Fruit fly (Drosophila melanogaster) whole organism, embryonic: ENCODE measurements around the gene CG32544.
A peak's percentile ranks its signal among the peaks of the same experiment; 100 is the strongest.

Experiments used
- Ada2b ChIP-seq: fragments of 200-800 bp; sonication (Bioruptor generic); IDR thresholded peaks from 2 replicates; pipeline ENCODE4 v1.3.6; 2022; ENCODE audit warnings: missing biosample characterization, missing genetic modification characterization
- Atf3 ChIP-seq: fragments of 200-800 bp; sonication (Bioruptor generic); optimal IDR thresholded peaks from 3 replicates; lab custom pipeline; 2016; ENCODE audit warnings: missing biosample characterization, missing genetic modification characterization
- Bteb2 ChIP-seq: fragments of 200-800 bp; sonication (Bioruptor generic); optimal IDR thresholded peaks from 2 replicates; lab custom pipeline; 2016; ENCODE audit warnings: missing biosample characterization, missing genetic modification characterization
- CG10209 ChIP-seq: fragments of 200-800 bp; sonication (Bioruptor generic); optimal IDR thresholded peaks from 3 replicates; lab custom pipeline; 2017; ENCODE audit warnings: missing biosample characterization, mild to moderate bottlenecking, missing genetic modification characterization, missing genetic modification reagents
- CG10431 ChIP-seq: fragments of 200-800 bp; sonication (Bioruptor generic); optimal IDR thresholded peaks from 3 replicates; lab custom pipeline; 2018; ENCODE audit warnings: missing biosample characterization, mild to moderate bottlenecking, missing genetic modification characterization
- CG11085 ChIP-seq: fragments of 200-800 bp; sonication (Bioruptor generic); IDR thresholded peaks from 2 replicates; pipeline ENCODE4 v1.3.6; 2022; ENCODE audit warnings: missing biosample characterization, missing genetic modification characterization
- CG15601 ChIP-seq: fragments of 200-800 bp; sonication (Bioruptor generic); optimal IDR thresholded peaks from 3 replicates; lab custom pipeline; 2019; ENCODE audit warnings: missing biosample characterization, mild to moderate bottlenecking, missing genetic modification characterization, moderate library complexity
- CG1603 ChIP-seq: fragments of 200-800 bp; sonication (Bioruptor generic); optimal IDR thresholded peaks from 2 replicates; lab custom pipeline; 2019; ENCODE audit warnings: missing biosample characterization, mild to moderate bottlenecking, missing genetic modification characterization, moderate library complexity
- CG16779 ChIP-seq: fragments of 200-800 bp; sonication (Bioruptor generic); IDR thresholded peaks from 2 replicates; pipeline ENCODE4 v1.3.6; 2022; ENCODE audit warnings: missing biosample characterization, missing genetic modification characterization
- CG17385 ChIP-seq: fragments of 200-800 bp; sonication (Bioruptor generic); optimal IDR thresholded peaks from 3 replicates; lab custom pipeline; 2018; ENCODE audit warnings: missing biosample characterization, mild to moderate bottlenecking, missing genetic modification characterization
- CG3281 ChIP-seq: fragments of 200-800 bp; sonication (Bioruptor generic); optimal IDR thresholded peaks from 3 replicates; lab custom pipeline; 2017; ENCODE audit warnings: missing biosample characterization, mild to moderate bottlenecking, missing genetic modification characterization
- CG34224 ChIP-seq: fragments of 200-800 bp; sonication (Bioruptor generic); IDR thresholded peaks from 3 replicates; pipeline ENCODE4 v1.3.6; 2022; ENCODE audit warnings: missing biosample characterization, missing genetic modification characterization; ENCODE audit not compliant: partially characterized antibody
- CG4404 ChIP-seq: fragments of 200-800 bp; sonication (Bioruptor generic); IDR thresholded peaks from 2 replicates; pipeline ENCODE4 v1.3.6; 2022; ENCODE audit warnings: missing biosample characterization, missing genetic modification characterization
- CG4820 ChIP-seq: fragments of 200-800 bp; sonication (Bioruptor generic); optimal IDR thresholded peaks from 3 replicates; lab custom pipeline; 2016; ENCODE audit warnings: missing biosample characterization, missing genetic modification characterization
- CG6175 ChIP-seq: fragments of 200-800 bp; sonication (Bioruptor generic); IDR thresholded peaks from 3 replicates; pipeline ENCODE4 v1.3.6; 2022; ENCODE audit warnings: missing biosample characterization, missing genetic modification characterization
- CG9797 ChIP-seq: fragments of 200-800 bp; sonication (Bioruptor generic); optimal IDR thresholded peaks from 3 replicates; lab custom pipeline; 2018; ENCODE audit warnings: missing biosample characterization, mild to moderate bottlenecking, missing genetic modification characterization
- Dek ChIP-seq: fragments of 200-800 bp; sonication (Bioruptor generic); optimal IDR thresholded peaks from 3 replicates; lab custom pipeline; 2019; ENCODE audit warnings: missing biosample characterization, mild to moderate bottlenecking, missing genetic modification characterization, moderate library complexity
- Fer3 ChIP-seq: fragments of 200-800 bp; sonication (Bioruptor generic); optimal IDR thresholded peaks from 2 replicates; lab custom pipeline; 2018; ENCODE audit warnings: missing biosample characterization, mild to moderate bottlenecking, missing genetic modification characterization, moderate library complexity
- Gsc ChIP-seq: fragments of 200-800 bp; sonication (Bioruptor generic); IDR thresholded peaks from 2 replicates; pipeline ENCODE4 v1.3.6; 2022; ENCODE audit warnings: missing biosample characterization, missing genetic modification characterization
- H15 ChIP-seq: fragments of 200-800 bp; sonication (Bioruptor generic); IDR thresholded peaks from 3 replicates; pipeline ENCODE4 v1.3.6; 2022; ENCODE audit warnings: missing biosample characterization, missing genetic modification characterization
- MESR4 ChIP-seq: fragments of 200-800 bp; sonication (Bioruptor generic); optimal IDR thresholded peaks from 2 replicates; lab custom pipeline; 2018; ENCODE audit warnings: missing biosample characterization, mild to moderate bottlenecking, missing genetic modification characterization, moderate library complexity
- Mes4 ChIP-seq: fragments of 200-800 bp; sonication (Bioruptor generic); optimal IDR thresholded peaks from 2 replicates; lab custom pipeline; 2016; ENCODE audit warnings: missing biosample characterization, missing genetic modification characterization
- NC2β ChIP-seq: fragments of 200-800 bp; sonication (Bioruptor generic); optimal IDR thresholded peaks from 2 replicates; lab custom pipeline; 2016; ENCODE audit warnings: missing biosample characterization, missing genetic modification characterization
- Neu2 ChIP-seq: fragments of 200-800 bp; sonication (Bioruptor generic); optimal IDR thresholded peaks from 3 replicates; lab custom pipeline; 2016; ENCODE audit warnings: missing biosample characterization, missing genetic modification characterization, borderline replicate concordance
- Sin3A ChIP-seq: fragments of >200 bp; optimal IDR thresholded peaks from 2 replicates; lab custom pipeline; 2018
- Spps ChIP-seq: fragments of 200-800 bp; sonication (Bioruptor generic); optimal IDR thresholded peaks from 2 replicates; lab custom pipeline; 2018; ENCODE audit warnings: missing biosample characterization, mild to moderate bottlenecking, missing genetic modification characterization
- al ChIP-seq: fragments of 200-800 bp; sonication (Bioruptor generic); IDR thresholded peaks from 2 replicates; pipeline ENCODE4 v1.3.6; 2022; ENCODE audit warnings: missing biosample characterization, missing genetic modification characterization
- ase ChIP-seq: fragments of 200-800 bp; sonication (Bioruptor generic); IDR thresholded peaks from 3 replicates; pipeline ENCODE4 v1.3.6; 2022; ENCODE audit warnings: missing biosample characterization, missing genetic modification characterization
- bsh ChIP-seq, 2 experiments: fragments of 200-800 bp; sonication (Bioruptor generic); optimal IDR thresholded peaks; 2 replicates each; lab custom pipeline; 2017 to 2018; ENCODE audit warnings: mild to moderate bottlenecking in 2 of 2, missing biosample characterization in 2 of 2, missing genetic modification characterization in 2 of 2, moderate library complexity in 1 of 2
- cato ChIP-seq: fragments of 200-800 bp; sonication (Bioruptor generic); optimal IDR thresholded peaks from 2 replicates; lab custom pipeline; 2016; ENCODE audit warnings: missing biosample characterization, missing genetic modification characterization, borderline replicate concordance
- chm ChIP-seq: fragments of 200-800 bp; sonication (Bioruptor generic); IDR thresholded peaks from 2 replicates; pipeline ENCODE4 v1.3.6; 2022; ENCODE audit warnings: missing biosample characterization, missing genetic modification characterization
- ci ChIP-seq: fragments of 200-800 bp; sonication (Bioruptor generic); IDR thresholded peaks from 3 replicates; pipeline ENCODE4 v1.3.6; 2022; ENCODE audit warnings: missing biosample characterization, missing genetic modification characterization
- dan ChIP-seq: fragments of 200-800 bp; sonication (Bioruptor generic); IDR thresholded peaks from 2 replicates; pipeline ENCODE4 v1.3.6; 2022; ENCODE audit warnings: missing biosample characterization, missing genetic modification characterization
- dm ChIP-seq: fragments of 200-800 bp; sonication (Bioruptor generic); optimal IDR thresholded peaks from 3 replicates; lab custom pipeline; 2016; ENCODE audit warnings: missing biosample characterization, missing genetic modification characterization
- grn ChIP-seq: fragments of 200-800 bp; sonication (Bioruptor generic); optimal IDR thresholded peaks from 3 replicates; lab custom pipeline; 2017; ENCODE audit warnings: missing biosample characterization, missing genetic modification characterization
- gsb ChIP-seq: fragments of 200-800 bp; sonication (Bioruptor generic); IDR thresholded peaks from 2 replicates; pipeline ENCODE4 v1.3.6; 2022; ENCODE audit warnings: missing biosample characterization, missing genetic modification characterization
- h ChIP-seq: fragments of >200 bp; optimal IDR thresholded peaks from 2 replicates; lab custom pipeline; 2017
- hbn ChIP-seq: fragments of 200-800 bp; sonication (Bioruptor generic); IDR thresholded peaks from 2 replicates; pipeline ENCODE4 v1.3.6; 2022; ENCODE audit warnings: missing biosample characterization, missing genetic modification characterization; ENCODE audit not compliant: partially characterized antibody
- jigr1 ChIP-seq: fragments of 200-800 bp; sonication (Bioruptor generic); IDR thresholded peaks from 3 replicates; pipeline ENCODE4 v1.3.6; 2022; ENCODE audit warnings: missing biosample characterization, missing genetic modification characterization
- kah ChIP-seq: fragments of 200-800 bp; sonication (Bioruptor generic); optimal IDR thresholded peaks from 2 replicates; lab custom pipeline; 2018; ENCODE audit warnings: missing biosample characterization, mild to moderate bottlenecking, missing genetic modification characterization
- oc ChIP-seq: fragments of 200-800 bp; sonication (Bioruptor generic); optimal IDR thresholded peaks from 2 replicates; lab custom pipeline; 2018; ENCODE audit warnings: missing biosample characterization, mild to moderate bottlenecking, missing genetic modification characterization, moderate library complexity
- odd ChIP-seq: fragments of 200-800 bp; sonication (Bioruptor generic); optimal IDR thresholded peaks from 2 replicates; lab custom pipeline; 2017; ENCODE audit warnings: missing biosample characterization, mild to moderate bottlenecking, missing genetic modification characterization
- pzg ChIP-seq: fragments of 200-800 bp; sonication (Bioruptor generic); optimal IDR thresholded peaks from 3 replicates; lab custom pipeline; 2018; ENCODE audit warnings: missing biosample characterization, mild to moderate bottlenecking, missing genetic modification characterization, moderate library complexity
- ranshi ChIP-seq: fragments of 200-800 bp; sonication (Bioruptor generic); IDR thresholded peaks from 2 replicates; pipeline ENCODE4 v1.3.6; 2022; ENCODE audit warnings: missing biosample characterization, missing genetic modification characterization
- sima ChIP-seq: fragments of 200-800 bp; sonication (Bioruptor generic); optimal IDR thresholded peaks from 2 replicates; lab custom pipeline; 2016; ENCODE audit warnings: missing biosample characterization, missing genetic modification characterization
- stc ChIP-seq: fragments of 200-800 bp; sonication (Bioruptor generic); IDR thresholded peaks from 2 replicates; pipeline ENCODE4 v1.3.6; 2022; ENCODE audit warnings: missing biosample characterization, missing genetic modification characterization
- twi ChIP-seq: fragments of 200-800 bp; optimal IDR thresholded peaks from 2 replicates; lab custom pipeline; 2019; ENCODE audit warnings: missing biosample characterization, mild to moderate bottlenecking, missing genetic modification characterization, moderate library complexity
- unc-4 ChIP-seq: fragments of 200-800 bp; sonication (Bioruptor generic); IDR thresholded peaks from 2 replicates; pipeline ENCODE4 v1.3.6; 2022; ENCODE audit warnings: missing biosample characterization, missing genetic modification characterization; ENCODE audit not compliant: partially characterized antibody
- vvl ChIP-seq: fragments of 200-800 bp; sonication (Bioruptor generic); IDR thresholded peaks from 2 replicates; pipeline ENCODE4 v1.3.6; 2022; ENCODE audit warnings: missing biosample characterization, missing genetic modification characterization
- zen2 ChIP-seq: fragments of 200-800 bp; sonication (Bioruptor generic); IDR thresholded peaks from 3 replicates; pipeline ENCODE4 v1.3.6; 2022; ENCODE audit warnings: missing biosample characterization, missing genetic modification characterization; ENCODE audit not compliant: partially characterized antibody

CG32544 gene

DNA sequence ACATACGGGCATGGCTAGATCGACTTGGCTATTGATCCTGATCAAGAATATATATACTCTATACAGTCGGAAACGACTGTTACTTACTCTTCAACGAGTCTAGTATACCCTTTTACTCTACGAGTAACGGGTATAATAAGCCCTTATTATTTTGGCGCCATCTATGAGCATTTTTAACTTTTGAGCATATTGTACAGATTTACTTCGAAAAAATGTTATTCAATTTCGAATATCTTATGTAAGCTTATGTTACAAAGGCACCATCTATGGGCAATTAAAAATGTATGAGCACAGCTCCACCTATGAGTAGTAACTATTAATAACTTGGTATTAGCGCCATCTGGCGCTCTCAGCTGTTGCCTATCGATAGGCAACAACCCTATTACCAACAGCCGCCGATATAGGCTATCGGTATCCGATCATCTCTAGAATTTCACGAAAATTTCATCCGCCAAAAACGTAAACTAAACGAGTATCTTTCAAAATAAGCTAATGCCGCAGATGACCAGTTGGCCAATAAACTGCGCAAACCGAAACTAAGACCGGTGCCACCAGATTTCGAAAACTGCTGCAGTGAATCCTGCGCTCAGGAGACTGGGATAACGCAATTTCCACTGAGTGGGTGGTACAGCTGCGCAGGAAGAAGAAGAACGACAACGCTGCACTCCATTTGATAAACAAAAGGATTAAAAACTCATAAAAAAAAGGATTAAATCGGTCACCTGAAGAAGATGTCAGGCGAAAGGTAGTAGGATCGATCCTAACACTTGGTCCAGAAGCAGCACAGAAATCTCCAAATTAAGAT lies 16.7 kb upstream of the CG32544 start, which contains the start of gene htk (continued):
- no peak for TF ChIP-seq CG10431 (GFP tag; lab: Kevin White, UChicago)
- no peak for TF ChIP-seq odd
- no peak for TF ChIP-seq kah (GFP tag; lab: Kevin White, UChicago)
- TF ChIP-seq CG9797 (GFP tag; lab: Kevin White, UChicago) = peak; percentile 39
- peak; percentile 62; the same call in 2 of the 3 replicates for TF ChIP-seq ase (GFP tag; lab: Robert Waterston, UW)
- TF ChIP-seq h = no peak
- no peak for TF ChIP-seq Gsc (GFP tag; lab: Robert Waterston, UW)
- no peak for TF ChIP-seq sima (GFP tag; lab: Kevin White, UChicago)
- TF ChIP-seq CG11085 = peak; percentile 72
- peak; percentile 44 for TF ChIP-seq Sin3A (lab: Kevin White, UChicago)
- TF ChIP-seq hbn (GFP tag; lab: Robert Waterston, UW) = peak; percentile 80
- peak; percentile 60 for TF ChIP-seq CG15601 (tag; lab: Kevin White, UChicago)
- peak in 1 of 2 experiments; percentile 41 for TF ChIP-seq bsh (GFP tag; optimal IDR thresholded peaks at IDR 0.05; lab: Kevin White, UChicago)
- peak; percentile 93 for TF ChIP-seq CG17385
- peak; percentile 81 for TF ChIP-seq chm (GFP tag; lab: Robert Waterston, UW)
- TF ChIP-seq unc-4 = peak; percentile 93
- TF ChIP-seq H15 (GFP tag; lab: Robert Waterston, UW) = 0 out of 3 replicates have a peak, but pooled peaks have one; percentile 55
- TF ChIP-seq CG6175 (GFP tag; lab: Robert Waterston, UW) = 0 out of 3 replicates have a peak, but pooled peaks have one; percentile 15
- peak; percentile 50 for TF ChIP-seq gsb (GFP tag; lab: Robert Waterston, UW)
- TF ChIP-seq CG3281 = peak; percentile 0
- TF ChIP-seq ranshi = peak; percentile 56
- peak; percentile 92 for TF ChIP-seq MESR4 (GFP tag; lab: Kevin White, UChicago)
- peak; percentile 53 for TF ChIP-seq oc (tag; lab: Kevin White, UChicago)
- no peak for TF ChIP-seq Ada2b (GFP tag; lab: Robert Waterston, UW)
- no peak for TF ChIP-seq grn
- peak; percentile 88 for TF ChIP-seq vvl (GFP tag; lab: Robert Waterston, UW)
- no peak for TF ChIP-seq Spps (tag; lab: Kevin White, UChicago)
- TF ChIP-seq twi = peak; percentile 36
- no peak for TF ChIP-seq CG4404 (GFP tag; lab: Robert Waterston, UW)
- peak; percentile 64 for TF ChIP-seq Mes4
- no peak for TF ChIP-seq dan (GFP tag; lab: Robert Waterston, UW)
- no peak; the same call in 1 of the 2 replicates for TF ChIP-seq stc (GFP tag; lab: Robert Waterston, UW)
- no peak for TF ChIP-seq jigr1 (GFP tag; lab: Robert Waterston, UW)
- peak; percentile 45 for TF ChIP-seq Atf3
- peak; percentile 90 for TF ChIP-seq ci (GFP tag; lab: Robert Waterston, UW)
- TF ChIP-seq zen2 (GFP tag; lab: Robert Waterston, UW) = peak; percentile 80
- peak; percentile 94 for TF ChIP-seq pzg
- TF ChIP-seq NC2β (GFP tag; lab: Kevin White, UChicago) = peak; percentile 78
- peak; percentile 40 for TF ChIP-seq Bteb2 (GFP tag; lab: Kevin White, UChicago)
- peak; percentile 52 for TF ChIP-seq dm (GFP tag; lab: Kevin White, UChicago)
- TF ChIP-seq cato = no peak
- peak; percentile 62 for TF ChIP-seq CG4820 (GFP tag; lab: Kevin White, UChicago)
- peak; percentile 63 for TF ChIP-seq Fer3 (tag; lab: Kevin White, UChicago)
- TF ChIP-seq CG16779 (GFP tag; lab: Robert Waterston, UW) = no peak
- peak; percentile 82 for TF ChIP-seq CG34224 (GFP tag; lab: Robert Waterston, UW)
- peak; percentile 55 for TF ChIP-seq CG10209 (GFP tag; lab: Kevin White, UChicago)
- peak; percentile 84 for TF ChIP-seq CG1603 (tag; lab: Kevin White, UChicago)
- TF ChIP-seq Neu2 (GFP tag; lab: Kevin White, UChicago) = peak; percentile 51
- TF ChIP-seq Dek (tag; lab: Kevin White, UChicago) = peak; percentile 57
- peak; percentile 40; the same call in 1 of the 2 replicates for TF ChIP-seq al (GFP tag; lab: Robert Waterston, UW)
